Worm (Caenorhabditis elegans) whole organism, L2 larva: ENCODE measurements around the gene rpn-13.
A peak's percentile ranks its signal among the peaks of the same experiment; 100 is the strongest.

Source experiments
- C34F6.9 ChIP-seq: fragments of 150-350 bp; optimal IDR thresholded peaks from 2 replicates; lab custom pipeline; 2014; ENCODE audit warnings: missing biosample characterization, missing genetic modification characterization
- F13H6.1 ChIP-seq: sonication (generic microtip); optimal IDR thresholded peaks from 2 replicates; lab custom pipeline; 2016; ENCODE audit warnings: missing genetic modification characterization, missing compliant biosample characterization
- R02D3.7 ChIP-seq: fragments of 150-350 bp; optimal IDR thresholded peaks from 2 replicates; lab custom pipeline; 2014; ENCODE audit warnings: missing biosample characterization, missing genetic modification characterization
- Y55F3AM.14 ChIP-seq: fragments of 200-800 bp; sonication (Bioruptor generic); optimal IDR thresholded peaks from 2 replicates; lab custom pipeline; 2018; ENCODE audit warnings: mild to moderate bottlenecking, missing genetic modification characterization, missing compliant biosample characterization
- ZK546.5 ChIP-seq: sonication (generic microtip); optimal IDR thresholded peaks from 2 replicates; lab custom pipeline; 2017; ENCODE audit warnings: missing biosample characterization, missing genetic modification characterization
- alr-1 ChIP-seq: fragments of 150-350 bp; optimal IDR thresholded peaks from 2 replicates; lab custom pipeline; 2014; ENCODE audit warnings: missing biosample characterization, missing genetic modification characterization
- aly-2 ChIP-seq: fragments of 150-350 bp; optimal IDR thresholded peaks from 2 replicates; lab custom pipeline; 2014; ENCODE audit warnings: missing biosample characterization, missing genetic modification characterization
- ama-1 ChIP-seq: fragments of 150-350 bp; optimal IDR thresholded peaks from 2 replicates; lab custom pipeline; 2018; ENCODE audit warnings: inconsistent platforms
- blmp-1 ChIP-seq: sonication (generic microtip); optimal IDR thresholded peaks from 2 replicates; lab custom pipeline; 2017; ENCODE audit warnings: missing genetic modification characterization, mild to moderate bottlenecking, missing compliant biosample characterization, antibody characterized with exemption, moderate library complexity; ENCODE audit not compliant: insufficient read depth
- ceh-16 ChIP-seq: fragments of 150-350 bp; optimal IDR thresholded peaks from 2 replicates; lab custom pipeline; 2014; ENCODE audit warnings: missing biosample characterization, missing genetic modification characterization
- crh-2 ChIP-seq: sonication (generic microtip); optimal IDR thresholded peaks from 2 replicates; lab custom pipeline; 2017; ENCODE audit warnings: missing biosample characterization, missing genetic modification characterization
- egl-27 ChIP-seq: sonication (generic microtip); optimal IDR thresholded peaks from 3 replicates; lab custom pipeline; 2017; ENCODE audit warnings: missing biosample characterization, missing genetic modification reagents, missing genetic modification characterization
- elt-1 ChIP-seq: fragments of 150-350 bp; optimal IDR thresholded peaks from 2 replicates; lab custom pipeline; 2014; ENCODE audit warnings: missing biosample characterization, missing genetic modification characterization
- elt-3 ChIP-seq: sonication (generic microtip); optimal IDR thresholded peaks from 2 replicates; lab custom pipeline; 2017; ENCODE audit warnings: missing biosample characterization, missing genetic modification characterization
- fos-1 ChIP-seq: fragments of 150-350 bp; optimal IDR thresholded peaks from 2 replicates; lab custom pipeline; 2014; ENCODE audit warnings: missing biosample characterization, missing genetic modification characterization
- gmeb-1 ChIP-seq: fragments of 150-350 bp; optimal IDR thresholded peaks from 2 replicates; lab custom pipeline; 2014; ENCODE audit warnings: missing biosample characterization, missing genetic modification characterization
- lin-11 ChIP-seq: fragments of 150-350 bp; sonication (generic microtip); optimal IDR thresholded peaks from 2 replicates; lab custom pipeline; 2014; ENCODE audit warnings: missing biosample characterization, missing genetic modification characterization, inconsistent platforms, mixed read lengths
- lin-13 ChIP-seq: fragments of 150-350 bp; optimal IDR thresholded peaks from 2 replicates; lab custom pipeline; 2014; ENCODE audit warnings: missing biosample characterization, missing genetic modification reagents, missing genetic modification characterization
- lin-39 ChIP-seq: fragments of 150-350 bp; optimal IDR thresholded peaks from 2 replicates; lab custom pipeline; 2014; ENCODE audit warnings: missing biosample characterization, missing genetic modification reagents, missing genetic modification characterization
- lsy-2 ChIP-seq, 2 experiments: fragments of 150-350 bp in 1 of 2; sonication (generic microtip) in 1 of 2; optimal IDR thresholded peaks; 2 replicates each; lab custom pipeline; 2014 to 2017; ENCODE audit warnings: missing biosample characterization in 2 of 2, missing genetic modification characterization in 2 of 2
- mab-5 ChIP-seq: fragments of 150-350 bp; optimal IDR thresholded peaks from 2 replicates; lab custom pipeline; 2014; ENCODE audit warnings: missing biosample characterization, missing genetic modification characterization
- mdl-1 ChIP-seq, 2 experiments: fragments of 150-350 bp in 1 of 2; sonication (generic microtip) in 1 of 2; optimal IDR thresholded peaks; 2 replicates each; lab custom pipeline; 2017; ENCODE audit warnings: missing biosample characterization in 2 of 2, missing genetic modification characterization in 2 of 2
- nhr-10 ChIP-seq: sonication (generic microtip); optimal IDR thresholded peaks from 2 replicates; lab custom pipeline; 2017; ENCODE audit warnings: missing biosample characterization, missing genetic modification characterization
- nhr-11 ChIP-seq: fragments of 150-350 bp; optimal IDR thresholded peaks from 2 replicates; lab custom pipeline; 2014; ENCODE audit warnings: missing biosample characterization, missing genetic modification characterization
- nhr-12 ChIP-seq: fragments of 150-350 bp; optimal IDR thresholded peaks from 2 replicates; lab custom pipeline; 2014; ENCODE audit warnings: missing biosample characterization, missing genetic modification characterization
- nhr-129 ChIP-seq: fragments of 150-350 bp; optimal IDR thresholded peaks from 2 replicates; lab custom pipeline; 2014; ENCODE audit warnings: missing biosample characterization, missing genetic modification characterization
- nhr-21 ChIP-seq: fragments of 150-350 bp; optimal IDR thresholded peaks from 2 replicates; lab custom pipeline; 2014; ENCODE audit warnings: missing biosample characterization, missing genetic modification characterization
- nhr-23 ChIP-seq: fragments of 150-350 bp; optimal IDR thresholded peaks from 2 replicates; lab custom pipeline; 2014; ENCODE audit warnings: missing biosample characterization, missing genetic modification reagents, missing genetic modification characterization
- nhr-237 ChIP-seq: fragments of 150-350 bp; optimal IDR thresholded peaks from 2 replicates; lab custom pipeline; 2014; ENCODE audit warnings: missing biosample characterization, missing genetic modification characterization
- nhr-25 ChIP-seq: fragments of 150-350 bp; sonication (generic microtip); optimal IDR thresholded peaks from 3 replicates; lab custom pipeline; 2014; ENCODE audit warnings: missing biosample characterization, missing genetic modification characterization
- nhr-6 ChIP-seq: fragments of 150-350 bp; optimal IDR thresholded peaks from 2 replicates; lab custom pipeline; 2014; ENCODE audit warnings: missing biosample characterization, missing genetic modification characterization
- nhr-77 ChIP-seq: fragments of 150-350 bp; optimal IDR thresholded peaks from 2 replicates; lab custom pipeline; 2014; ENCODE audit warnings: missing biosample characterization, missing genetic modification characterization
- peb-1 ChIP-seq: fragments of 150-350 bp; optimal IDR thresholded peaks from 2 replicates; lab custom pipeline; 2014; ENCODE audit warnings: missing biosample characterization, missing genetic modification characterization
- sem-4 ChIP-seq: fragments of 150-350 bp; optimal IDR thresholded peaks from 2 replicates; lab custom pipeline; 2014; ENCODE audit warnings: missing biosample characterization, missing genetic modification reagents, missing genetic modification characterization
- skn-1 ChIP-seq: sonication (generic microtip); optimal IDR thresholded peaks from 2 replicates; lab custom pipeline; 2017; ENCODE audit warnings: missing biosample characterization, missing genetic modification characterization
- sma-3 ChIP-seq: sonication (generic microtip); optimal IDR thresholded peaks from 2 replicates; lab custom pipeline; 2016; ENCODE audit warnings: missing genetic modification reagents, missing genetic modification characterization, missing compliant biosample characterization
- sma-9 ChIP-seq, 2 experiments: fragments of 150-350 bp in 1 of 2; sonication (generic microtip) in 1 of 2; optimal IDR thresholded peaks; 2 replicates each; lab custom pipeline; 2014 to 2016; ENCODE audit warnings: missing genetic modification characterization in 2 of 2, mild to moderate bottlenecking in 1 of 2, missing biosample characterization in 1 of 2, missing compliant biosample characterization in 1 of 2, missing genetic modification reagents in 1 of 2, moderate library complexity in 1 of 2
- snpc-4 ChIP-seq: fragments of 150-350 bp; optimal IDR thresholded peaks from 2 replicates; lab custom pipeline; 2014; ENCODE audit warnings: missing biosample characterization, missing genetic modification characterization
- unc-39 ChIP-seq: fragments of 150-350 bp; optimal IDR thresholded peaks from 2 replicates; lab custom pipeline; 2014; ENCODE audit warnings: missing biosample characterization, missing genetic modification characterization
- unc-55 ChIP-seq: fragments of 150-350 bp; sonication (generic microtip); optimal IDR thresholded peaks from 3 replicates; lab custom pipeline; 2014; ENCODE audit warnings: missing biosample characterization, missing genetic modification reagents, missing genetic modification characterization
- unc-62 ChIP-seq: fragments of 150-350 bp; optimal IDR thresholded peaks from 2 replicates; lab custom pipeline; 2014; ENCODE audit warnings: missing biosample characterization, missing genetic modification reagents, missing genetic modification characterization
- ztf-1 ChIP-seq: fragments of 200-800 bp; sonication (Bioruptor generic); conservative IDR thresholded peaks from 2 replicates; pipeline ENCODE4 v1.3.6; 2022; ENCODE audit warnings: missing genetic modification characterization, missing compliant biosample characterization
- ztf-11 ChIP-seq: sonication (generic microtip); optimal IDR thresholded peaks from 2 replicates; lab custom pipeline; 2017; ENCODE audit warnings: missing biosample characterization, missing genetic modification characterization
- ztf-4 ChIP-seq: fragments of 150-350 bp; optimal IDR thresholded peaks from 2 replicates; lab custom pipeline; 2014; ENCODE audit warnings: missing biosample characterization, missing genetic modification characterization

rpn-13 gene

DNA sequence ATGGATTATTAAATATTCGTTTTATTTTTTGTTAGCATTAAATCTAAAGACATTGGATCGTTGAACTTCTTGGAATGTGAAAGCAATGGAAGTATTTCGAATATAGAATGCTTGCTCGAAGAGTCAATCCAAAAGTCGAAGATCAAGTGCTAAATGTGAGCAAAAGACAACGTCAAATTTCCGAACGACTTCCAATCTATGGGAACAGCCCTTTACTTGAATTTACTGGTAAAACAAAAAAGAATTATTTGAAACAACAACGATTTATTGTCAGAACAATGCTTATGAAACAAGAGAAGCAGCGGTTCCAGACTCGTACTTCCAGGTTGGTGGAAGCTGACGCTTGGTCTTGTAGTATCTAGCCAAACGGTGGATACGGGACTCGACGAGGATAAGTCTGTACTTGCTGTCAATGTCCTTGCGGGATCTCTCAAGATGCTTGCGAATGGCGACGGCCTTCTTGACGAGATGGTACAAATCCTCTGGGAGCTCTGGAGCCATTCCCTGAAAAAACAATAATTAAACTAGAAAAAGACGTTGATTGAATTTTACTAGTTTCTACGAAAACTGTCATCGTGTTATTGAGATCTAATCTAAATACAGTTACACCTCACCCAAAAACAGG is 32.2 kb upstream of the rpn-13 start:
- TF ChIP-seq blmp-1 = no peak
- TF ChIP-seq alr-1 (tag; lab: Kevin White, UChicago) = no peak
- TF ChIP-seq Y55F3AM.14 (GFP tag; lab: Kevin White, UChicago) = no peak
- TF ChIP-seq sma-3 = no peak
- TF ChIP-seq aly-2 (tag; lab: Kevin White, UChicago) = no peak
- TF ChIP-seq nhr-21 (tag; lab: Kevin White, UChicago) = no peak
- TF ChIP-seq peb-1 (tag; lab: Kevin White, UChicago) = no peak
- TF ChIP-seq R02D3.7 (tag; lab: Kevin White, UChicago) = no peak
- no peak for TF ChIP-seq snpc-4 (tag; lab: Kevin White, UChicago)
- TF ChIP-seq, all 48 proteins: peak for 0

DNA sequence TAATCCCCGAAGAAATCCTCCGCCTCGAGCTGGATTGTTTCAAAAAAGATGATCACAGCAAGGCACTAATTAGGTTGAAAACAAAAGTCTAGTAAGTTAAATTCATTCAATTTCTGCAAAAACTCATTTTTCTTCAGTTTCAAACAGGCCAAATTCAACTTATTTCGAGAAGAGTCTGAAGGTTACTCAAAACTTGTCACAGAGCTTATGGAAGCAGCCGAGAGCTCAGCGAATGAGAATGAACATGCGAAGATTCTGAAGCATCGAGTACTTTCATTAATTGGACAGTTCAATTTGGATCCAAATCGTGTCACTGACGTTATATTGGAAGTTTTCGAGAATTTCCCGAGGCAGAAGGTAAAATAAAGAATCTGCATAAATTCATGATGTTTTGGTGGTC is 26.8 kb upstream of the rpn-13 start:
- TF ChIP-seq F13H6.1 (tag; lab: Kevin White, UChicago) (no peak), elt-1 (tag; lab: Kevin White, UChicago) (no peak), fos-1 (tag; lab: Kevin White, UChicago) (no peak), skn-1 (no peak), lin-39 (tag; lab: Kevin White, UChicago) (no peak), elt-3 (no peak), nhr-12 (no peak), egl-27 (tag; lab: Kevin White, UChicago) (no peak), lin-11 (tag; lab: Kevin White, UChicago) (no peak), peb-1 (tag; lab: Kevin White, UChicago) (no peak), ztf-11 (tag; lab: Kevin White, UChicago) (no peak), mdl-1 (tag; optimal IDR thresholded peaks at IDR 0.05; lab: Kevin White, UChicago) (no peak), unc-62 (GFP tag; lab: Kevin White, UChicago) (no peak)

DNA sequence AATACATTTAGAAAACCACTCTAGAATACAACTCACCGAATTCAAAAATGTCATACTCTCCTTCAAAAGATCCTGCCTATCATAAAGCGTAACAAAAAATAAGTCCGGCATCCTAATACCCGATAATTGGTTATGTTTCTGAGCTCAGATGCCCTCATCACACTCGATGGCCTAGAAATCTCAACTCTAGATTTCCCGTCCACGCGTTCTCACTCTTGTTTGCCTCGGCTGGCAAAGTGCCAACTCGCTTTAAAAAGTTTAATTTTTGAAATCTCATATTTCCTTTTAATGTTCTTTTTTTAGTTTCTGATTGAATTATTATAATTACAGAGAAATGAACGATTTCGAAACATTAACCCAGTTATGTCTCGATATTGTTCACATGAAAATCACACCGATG is 26.0 kb upstream of the rpn-13 start, which contains the start of the genes C56G2.15 and thoc-2:
C56G2.15 (minus strand) TSS at position 188 of the 400 bp plus-strand sequence.
thoc-2 (plus strand) TSS at position 331 of the 400 bp plus-strand sequence.
- TF ChIP-seq ztf-4 (tag; lab: Kevin White, UChicago) = no peak
- peak; percentile 45 for TF ChIP-seq nhr-129 (tag; lab: Kevin White, UChicago)
- no peak for TF ChIP-seq lin-39 (tag; lab: Kevin White, UChicago)
- TF ChIP-seq nhr-25 (tag; lab: Kevin White, UChicago) = peak; percentile 4
- no peak for TF ChIP-seq nhr-77 (tag; lab: Kevin White, UChicago)
- no peak for TF ChIP-seq nhr-237
- no peak for TF ChIP-seq nhr-11 (tag; lab: Kevin White, UChicago)
- no peak for TF ChIP-seq nhr-21 (tag; lab: Kevin White, UChicago)
- no peak for TF ChIP-seq Y55F3AM.14 (GFP tag; lab: Kevin White, UChicago)
- TF ChIP-seq sma-3 = no peak
- no peak for TF ChIP-seq egl-27 (tag; lab: Kevin White, UChicago)
- TF ChIP-seq nhr-12 = no peak
- no peak for TF ChIP-seq ceh-16 (tag; lab: Kevin White, UChicago)
- TF ChIP-seq elt-3 = no peak
- TF ChIP-seq blmp-1 = no peak
- TF ChIP-seq gmeb-1 (tag; lab: Kevin White, UChicago) = no peak
- no peak for TF ChIP-seq ztf-1 (GFP tag; lab: Robert Waterston, UW)
- TF ChIP-seq lsy-2 (tag; optimal IDR thresholded peaks at IDR 0.05; lab: Kevin White, UChicago) = peak in 1 of 2 experiments; percentile 63
- peak; percentile 24 for TF ChIP-seq unc-55 (GFP tag; lab: Kevin White, UChicago)
- TF ChIP-seq nhr-23 = no peak

DNA sequence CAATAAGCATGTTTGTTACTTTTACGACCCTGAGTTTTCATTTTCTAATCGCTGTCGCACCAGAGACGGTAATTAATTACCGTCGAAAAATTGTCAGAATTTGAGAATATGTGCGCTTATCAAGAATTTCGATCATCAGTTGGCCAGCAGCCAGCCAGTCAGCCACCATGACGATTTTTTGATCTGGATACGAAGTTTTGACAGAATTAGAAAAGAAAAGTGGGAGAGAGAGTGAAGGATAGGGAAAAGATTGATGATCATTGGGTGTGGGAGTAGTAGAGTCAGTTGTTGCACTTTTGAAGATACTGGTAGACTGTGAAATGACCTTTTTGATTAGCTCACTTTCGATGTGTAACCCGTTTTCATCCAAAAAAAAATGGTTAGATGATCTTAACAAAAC is 22.7 kb upstream of the rpn-13 start:
- peak; percentile 7 for TF ChIP-seq unc-62 (GFP tag; lab: Kevin White, UChicago)
- no peak for TF ChIP-seq nhr-11 (tag; lab: Kevin White, UChicago)
- no peak for TF ChIP-seq elt-3
- TF ChIP-seq F13H6.1 (tag; lab: Kevin White, UChicago) = peak; percentile 21
- TF ChIP-seq mab-5 = peak; percentile 9
- TF ChIP-seq fos-1 (tag; lab: Kevin White, UChicago) = peak; percentile 13
- no peak for TF ChIP-seq skn-1
- TF ChIP-seq lsy-2 (tag; optimal IDR thresholded peaks at IDR 0.05; lab: Kevin White, UChicago) = peak in 1 of 2 experiments; percentile 28
- no peak for TF ChIP-seq nhr-10 (tag; lab: Kevin White, UChicago)
- peak; percentile 31 for TF ChIP-seq elt-1 (tag; lab: Kevin White, UChicago)
- peak; percentile 33 for TF ChIP-seq lin-13 (GFP tag; lab: Kevin White, UChicago)
- no peak for TF ChIP-seq unc-39 (tag; lab: Kevin White, UChicago)
- peak; percentile 67 for TF ChIP-seq egl-27 (tag; lab: Kevin White, UChicago)
- TF ChIP-seq nhr-25 (tag; lab: Kevin White, UChicago) = peak; percentile 82
- TF ChIP-seq sma-3 = peak; percentile 10
- peak; percentile 55 for TF ChIP-seq ama-1 (lab: Kevin White, UChicago)
- peak; percentile 97 for TF ChIP-seq blmp-1
- peak; percentile 16 for TF ChIP-seq nhr-21 (tag; lab: Kevin White, UChicago)
- no peak for TF ChIP-seq gmeb-1 (tag; lab: Kevin White, UChicago)
- peak; percentile 83 for TF ChIP-seq sma-9 (GFP tag; optimal IDR thresholded peaks at IDR 0.05; lab: Kevin White, UChicago)
- TF ChIP-seq sma-9 (tag; optimal IDR thresholded peaks at IDR 0.05; lab: Kevin White, UChicago) = no peak
- TF ChIP-seq snpc-4 (tag; lab: Kevin White, UChicago) = no peak
- TF ChIP-seq nhr-129 (tag; lab: Kevin White, UChicago) = peak; percentile 54
- peak; percentile 15 for TF ChIP-seq C34F6.9 (tag; lab: Kevin White, UChicago)
- peak; percentile 46 for TF ChIP-seq nhr-6 (tag; lab: Kevin White, UChicago)
- TF ChIP-seq crh-2 (tag; lab: Kevin White, UChicago) = no peak
- TF ChIP-seq ZK546.5 (tag; lab: Kevin White, UChicago) = no peak
- peak; percentile 55 for TF ChIP-seq sem-4 (tag; lab: Kevin White, UChicago)
- peak; percentile 99 for TF ChIP-seq ceh-16 (tag; lab: Kevin White, UChicago)
